Worm (Caenorhabditis elegans) whole organism, mixed stage, embryonic: ENCODE data around the gene daf-2.

Experiments
- blmp-1 ChIP-seq: fragments of 150-350 bp; optimal IDR thresholded peaks from 2 replicates; lab custom pipeline; 2014; ENCODE audit warnings: missing biosample characterization, missing genetic modification characterization
- ceh-43 ChIP-seq: fragments of 200-800 bp; sonication (Bioruptor generic); optimal IDR thresholded peaks from 2 replicates; lab custom pipeline; 2018; ENCODE audit warnings: mild to moderate bottlenecking, missing genetic modification characterization, moderate library complexity, missing compliant biosample characterization
- cnd-1 ChIP-seq: fragments of 200-800 bp; sonication (Bioruptor generic); optimal IDR thresholded peaks from 2 replicates; lab custom pipeline; 2018; ENCODE audit warnings: mild to moderate bottlenecking, missing genetic modification characterization, missing compliant biosample characterization
- drap-1 ChIP-seq: fragments of 200-800 bp; sonication (Bioruptor generic); optimal IDR thresholded peaks from 3 replicates; lab custom pipeline; 2018; ENCODE audit warnings: mild to moderate bottlenecking, missing genetic modification characterization, missing compliant biosample characterization
- elt-3 ChIP-seq: fragments of 150-350 bp; optimal IDR thresholded peaks from 2 replicates; lab custom pipeline; 2014; ENCODE audit warnings: missing biosample characterization, missing genetic modification characterization
- lsy-2 ChIP-seq: fragments of 150-350 bp; optimal IDR thresholded peaks from 2 replicates; lab custom pipeline; 2014; ENCODE audit warnings: missing biosample characterization, missing genetic modification characterization
- mep-1 ChIP-seq: fragments of 150-350 bp; optimal IDR thresholded peaks from 2 replicates; lab custom pipeline; 2017; ENCODE audit warnings: missing biosample characterization, missing genetic modification reagents, missing genetic modification characterization, inconsistent platforms
- nhr-2 ChIP-seq: fragments of 150-350 bp; optimal IDR thresholded peaks from 2 replicates; lab custom pipeline; 2014; ENCODE audit warnings: missing biosample characterization, missing genetic modification characterization
- nhr-237 ChIP-seq: fragments of 150-350 bp; optimal IDR thresholded peaks from 2 replicates; lab custom pipeline; 2014; ENCODE audit warnings: missing biosample characterization, missing genetic modification characterization
- snpc-4 ChIP-seq: fragments of 150-350 bp; optimal IDR thresholded peaks from 2 replicates; lab custom pipeline; 2014; ENCODE audit warnings: missing biosample characterization, missing genetic modification characterization
- unc-39 ChIP-seq: fragments of 150-350 bp; optimal IDR thresholded peaks from 2 replicates; lab custom pipeline; 2014; ENCODE audit warnings: missing biosample characterization, missing genetic modification characterization
- unc-62 ChIP-seq: fragments of 150-350 bp; optimal IDR thresholded peaks from 2 replicates; lab custom pipeline; 2014; ENCODE audit warnings: missing biosample characterization, missing genetic modification reagents, missing genetic modification characterization

DNA sequence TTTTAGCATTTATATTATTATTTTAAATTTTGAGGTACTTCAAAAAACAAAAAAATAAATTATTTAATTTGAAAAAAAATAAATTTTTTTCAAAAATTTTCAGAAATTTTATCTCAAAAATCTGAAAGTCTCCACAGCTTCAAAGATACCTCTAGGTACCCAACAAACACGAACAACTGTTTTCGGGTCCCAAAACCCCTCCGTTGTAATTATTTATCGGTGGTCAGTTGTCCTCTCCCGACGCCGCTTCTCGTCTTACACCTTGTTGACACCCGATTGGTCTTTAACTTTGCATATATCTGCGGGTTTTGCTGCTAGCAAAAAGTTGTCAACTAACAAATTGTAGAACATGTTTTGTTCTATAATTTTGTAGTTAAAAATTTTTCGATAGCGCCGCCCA is 64.5 kb downstream of the daf-2 start:
- no peak for TF ChIP-seq unc-39
- TF ChIP-seq unc-62 = no peak
- TF ChIP-seq mep-1 (tag; lab: Kevin White, UChicago) = no peak
- no peak for TF ChIP-seq blmp-1 (tag; lab: Kevin White, UChicago)
- TF ChIP-seq cnd-1 = no peak
- TF ChIP-seq elt-3 = no peak
- no peak for TF ChIP-seq drap-1 (GFP tag; lab: Kevin White, UChicago)
- TF ChIP-seq lsy-2 = no peak
- TF ChIP-seq snpc-4 = no peak
- no peak for TF ChIP-seq nhr-237 (tag; lab: Kevin White, UChicago)
- no peak for TF ChIP-seq nhr-2 (tag; lab: Kevin White, UChicago)
- no peak for TF ChIP-seq ceh-43 (GFP tag; lab: Kevin White, UChicago)
